Fruit fly (Drosophila melanogaster) whole organism, wandering third instar larva: ENCODE results near the gene IP3K1.

Source experiments
- Abd-B ChIP-seq: fragments of >200 bp; optimal IDR thresholded peaks from 2 replicates; lab custom pipeline; 2017; ENCODE audit warnings: missing biosample characterization, missing genetic modification characterization
- CG32264 ChIP-seq: fragments of 200-800 bp; sonication (Bioruptor generic); optimal IDR thresholded peaks from 2 replicates; lab custom pipeline; 2016; ENCODE audit warnings: missing biosample characterization, missing genetic modification characterization
- CG9705 ChIP-seq: fragments of 200-800 bp; sonication (Bioruptor generic); optimal IDR thresholded peaks from 2 replicates; lab custom pipeline; 2018; ENCODE audit warnings: missing biosample characterization, mild to moderate bottlenecking, missing genetic modification characterization
- Dfd ChIP-seq: fragments of >200 bp; optimal IDR thresholded peaks from 2 replicates; lab custom pipeline; 2017; ENCODE audit warnings: missing biosample characterization, missing genetic modification characterization
- Hnf4 ChIP-seq: fragments of 200-800 bp; sonication (Bioruptor generic); optimal IDR thresholded peaks from 2 replicates; lab custom pipeline; 2016; ENCODE audit warnings: missing biosample characterization, mild to moderate bottlenecking, missing genetic modification characterization
- Hr78 ChIP-seq: fragments of >200 bp; optimal IDR thresholded peaks from 2 replicates; lab custom pipeline; 2017; ENCODE audit warnings: missing biosample characterization, missing genetic modification characterization
- Hr83 ChIP-seq: fragments of 200-300 bp; sonication (Bioruptor generic); optimal IDR thresholded peaks from 2 replicates; lab custom pipeline; 2016; ENCODE audit warnings: missing biosample characterization, mild to moderate bottlenecking, missing genetic modification characterization, moderate library complexity; ENCODE audit not compliant: poor library complexity, severe bottlenecking
- Jra ChIP-seq: sonication (Bioruptor generic); optimal IDR thresholded peaks from 2 replicates; lab custom pipeline; 2016; ENCODE audit warnings: missing biosample characterization, missing genetic modification characterization
- Myc ChIP-seq: fragments of >200 bp; optimal IDR thresholded peaks from 2 replicates; lab custom pipeline; 2017
- OdsH ChIP-seq: fragments of 200-800 bp; sonication (Bioruptor generic); optimal IDR thresholded peaks from 2 replicates; lab custom pipeline; 2016; ENCODE audit warnings: missing biosample characterization, mild to moderate bottlenecking, missing genetic modification characterization
- Rel ChIP-seq, 2 experiments: fragments of 200-800 bp; sonication (Bioruptor generic) in 1 of 2; optimal IDR thresholded peaks; 2 replicates in 1 of 2; 3 replicates in 1 of 2; lab custom pipeline; 2016 to 2019; ENCODE audit warnings: mild to moderate bottlenecking in 2 of 2, missing biosample characterization in 2 of 2, missing genetic modification characterization in 2 of 2, moderate library complexity in 1 of 2
- Sp1 ChIP-seq: fragments of 200-800 bp; sonication (Bioruptor generic); optimal IDR thresholded peaks from 3 replicates; lab custom pipeline; 2019; ENCODE audit warnings: missing biosample characterization, mild to moderate bottlenecking, missing genetic modification characterization, moderate library complexity
- Vsx2 ChIP-seq: fragments of 200-300, 225-300 bp; sonication (Bioruptor generic); optimal IDR thresholded peaks from 2 replicates; lab custom pipeline; 2018; ENCODE audit warnings: missing biosample characterization, missing genetic modification characterization; ENCODE audit not compliant: partially characterized antibody
- br ChIP-seq: fragments of 200-800 bp; sonication (Bioruptor generic); optimal IDR thresholded peaks from 2 replicates; lab custom pipeline; 2016; ENCODE audit warnings: missing biosample characterization, missing genetic modification characterization
- dl ChIP-seq, 2 experiments: fragments of 175-275, 200-275 bp in 1 of 2; fragments of 200-275 bp in 1 of 2; sonication (Bioruptor generic); optimal IDR thresholded peaks; lab custom pipeline; 2018; ENCODE audit warnings: mild to moderate bottlenecking in 2 of 2, missing biosample characterization in 2 of 2, missing genetic modification characterization in 2 of 2, moderate library complexity in 2 of 2; ENCODE audit not compliant: partially characterized antibody in 2 of 2, insufficient read depth in 1 of 2
- dsf ChIP-seq: sonication (Bioruptor generic); optimal IDR thresholded peaks from 2 replicates; lab custom pipeline; 2016; ENCODE audit warnings: missing biosample characterization, missing genetic modification characterization, borderline replicate concordance
- ey ChIP-seq: fragments of 200-800 bp; sonication (Bioruptor generic); optimal IDR thresholded peaks from 2 replicates; lab custom pipeline; 2016; ENCODE audit warnings: missing biosample characterization, missing genetic modification characterization
- foxo ChIP-seq, 2 experiments: fragments of 200-800 bp; sonication (Bioruptor generic); optimal IDR thresholded peaks; 2 replicates in 1 of 2; 3 replicates in 1 of 2; lab custom pipeline; 2016 to 2017; ENCODE audit warnings: missing biosample characterization in 2 of 2, missing genetic modification characterization in 2 of 2
- fru ChIP-seq: fragments of 200-800 bp; sonication (Bioruptor generic); optimal IDR thresholded peaks from 3 replicates; lab custom pipeline; 2016; ENCODE audit warnings: missing biosample characterization, mild to moderate bottlenecking, missing genetic modification characterization
- h ChIP-seq: fragments of 200-800 bp; sonication (Bioruptor generic); optimal IDR thresholded peaks from 3 replicates; lab custom pipeline; 2016; ENCODE audit warnings: missing biosample characterization, mild to moderate bottlenecking, missing genetic modification characterization
- lola ChIP-seq: fragments of >200 bp; optimal IDR thresholded peaks from 2 replicates; lab custom pipeline; 2017; ENCODE audit warnings: missing biosample characterization, missing genetic modification characterization
- pan ChIP-seq: fragments of >200 bp; optimal IDR thresholded peaks from 2 replicates; lab custom pipeline; 2017
- psq ChIP-seq: fragments of 200-800 bp; sonication (Bioruptor generic); optimal IDR thresholded peaks from 3 replicates; lab custom pipeline; 2017; ENCODE audit warnings: missing biosample characterization, mild to moderate bottlenecking, missing genetic modification characterization, moderate library complexity
- rgr ChIP-seq: fragments of 200-800 bp; sonication (Bioruptor generic); optimal IDR thresholded peaks from 3 replicates; lab custom pipeline; 2016; ENCODE audit warnings: missing biosample characterization, mild to moderate bottlenecking, missing genetic modification characterization
- sage ChIP-seq: fragments of 200-800 bp; sonication (Bioruptor generic); optimal IDR thresholded peaks from 2 replicates; lab custom pipeline; 2016; ENCODE audit warnings: missing biosample characterization, mild to moderate bottlenecking, missing genetic modification characterization
- tai ChIP-seq: sonication (Bioruptor generic); optimal IDR thresholded peaks from 2 replicates; lab custom pipeline; 2016; ENCODE audit warnings: missing biosample characterization, missing genetic modification characterization
- usp ChIP-seq: fragments of >200 bp; optimal IDR thresholded peaks from 2 replicates; lab custom pipeline; 2017; ENCODE audit warnings: missing biosample characterization, missing genetic modification characterization
- woc ChIP-seq: sonication (Bioruptor generic); optimal IDR thresholded peaks from 2 replicates; lab custom pipeline; 2016; ENCODE audit warnings: missing biosample characterization, mild to moderate bottlenecking, missing genetic modification characterization

The IP3K1 gene

DNA sequence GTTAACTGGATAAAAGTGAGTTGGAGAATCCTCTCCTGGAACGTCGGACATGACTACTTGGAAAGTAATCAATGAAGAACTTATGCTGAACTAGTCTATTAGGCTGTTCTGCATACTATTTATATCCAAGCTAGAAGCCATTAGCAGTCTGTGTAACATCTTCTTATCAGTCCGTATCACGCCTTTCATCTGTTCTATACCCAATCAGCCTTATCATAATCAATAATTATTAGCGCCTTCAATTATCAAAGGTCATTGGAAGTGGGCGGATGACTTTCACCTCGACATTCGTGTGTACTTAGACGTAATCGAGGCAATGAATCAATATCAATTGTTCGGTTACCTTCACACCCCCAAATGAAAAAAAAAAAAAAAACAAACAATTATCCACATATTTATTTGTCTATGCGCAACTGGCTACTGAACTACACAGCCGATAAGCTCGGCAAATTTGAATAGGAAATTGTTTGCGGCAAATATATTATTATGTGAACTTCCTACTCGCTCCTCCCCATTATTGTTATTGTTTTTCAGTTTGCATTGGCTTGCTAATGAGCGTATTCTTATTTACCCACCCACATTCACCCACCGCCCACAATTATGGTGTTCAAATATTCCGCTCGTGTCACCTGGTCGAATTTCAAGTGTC, 7.1 kb upstream of the IP3K1 start, which contains the start of the genes ppk11 and ppk16:
TSS of gene ppk11 (minus strand) at position 51 of the 649 bp plus-strand sequence.
TSS of gene ppk16 (minus strand) at position 51 of the 649 bp plus-strand sequence.
- no peak for TF ChIP-seq foxo (GFP tag; optimal IDR thresholded peaks at IDR 0.05; lab: Kevin White, UChicago)

DNA sequence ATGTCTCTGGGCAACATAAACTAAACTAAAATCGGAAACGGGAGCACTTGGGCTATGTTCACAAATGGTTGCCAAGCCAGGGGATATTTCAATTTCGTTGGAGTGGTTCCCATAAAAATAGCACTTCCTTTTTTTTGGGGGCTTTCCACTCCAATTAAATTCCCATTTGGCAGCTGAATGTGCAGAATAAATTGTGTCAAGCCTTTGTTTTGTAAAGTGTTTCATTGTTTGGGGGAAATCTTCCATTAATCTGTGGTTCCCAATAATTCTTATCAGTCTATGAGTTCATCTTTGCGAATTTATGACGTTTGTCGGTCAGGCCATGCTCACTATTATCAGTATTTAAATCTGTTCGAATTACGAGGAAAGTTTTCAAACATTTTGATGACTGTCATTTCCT, 4.3 kb upstream of the IP3K1 start:
- TF ChIP-seq Rel (GFP tag; optimal IDR thresholded peaks at IDR 0.05; lab: Kevin White, UChicago), result no peak
- peak; percentile 95 for TF ChIP-seq Rel (tag; optimal IDR thresholded peaks at IDR 0.05; lab: Kevin White, UChicago)
- TF ChIP-seq CG32264, result no peak
- TF ChIP-seq rgr (GFP tag; lab: Kevin White, UChicago), result no peak
- no peak for TF ChIP-seq ey (GFP tag; lab: Kevin White, UChicago)
- TF ChIP-seq, all 38 proteins: peak for 1

DNA sequence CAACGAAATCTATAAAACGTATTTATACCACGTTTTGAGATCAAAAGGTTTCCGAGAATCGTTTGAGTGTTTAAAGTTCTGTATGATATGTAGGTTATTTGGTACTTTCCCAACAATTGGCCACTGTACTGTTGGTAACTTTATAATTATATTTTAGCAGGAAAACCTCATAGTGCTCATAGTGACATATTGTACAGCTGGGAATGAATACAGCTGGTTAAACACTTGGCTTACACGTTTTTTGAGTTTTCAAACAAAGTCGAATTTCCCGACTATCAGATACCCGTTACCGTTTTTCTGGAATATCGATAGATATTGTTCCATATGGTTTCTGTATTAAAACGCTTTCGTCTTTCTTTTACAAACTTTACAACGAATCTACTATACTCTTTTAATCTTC, 3.8 kb upstream of the IP3K1 start:
- TF ChIP-seq CG9705 (GFP tag; lab: Kevin White, UChicago) (no peak), psq (GFP tag; lab: Kevin White, UChicago) (no peak), foxo (GFP tag; optimal IDR thresholded peaks at IDR 0.05; lab: Kevin White, UChicago) (no peak), rgr (GFP tag; lab: Kevin White, UChicago) (no peak), Hnf4 (no peak), h (GFP tag; lab: Kevin White, UChicago) (no peak), tai (no peak), fru (GFP tag; lab: Kevin White, UChicago) (no peak), dsf (no peak), woc (no peak), Hr83 (GFP tag; lab: Kevin White, UChicago) (no peak), pan (lab: Kevin White, UChicago) (no peak), lola (GFP tag; lab: Kevin White, UChicago) (no peak), Sp1 (GFP tag; lab: Kevin White, UChicago) (no peak), sage (no peak), Vsx2 (no peak), Dfd (GFP tag; lab: Kevin White, UChicago) (no peak), Myc (no peak), Abd-B (GFP tag; lab: Kevin White, UChicago) (no peak), br (GFP tag; lab: Kevin White, UChicago) (no peak)
- TF ChIP-seq, all 38 proteins: peak for 0

DNA sequence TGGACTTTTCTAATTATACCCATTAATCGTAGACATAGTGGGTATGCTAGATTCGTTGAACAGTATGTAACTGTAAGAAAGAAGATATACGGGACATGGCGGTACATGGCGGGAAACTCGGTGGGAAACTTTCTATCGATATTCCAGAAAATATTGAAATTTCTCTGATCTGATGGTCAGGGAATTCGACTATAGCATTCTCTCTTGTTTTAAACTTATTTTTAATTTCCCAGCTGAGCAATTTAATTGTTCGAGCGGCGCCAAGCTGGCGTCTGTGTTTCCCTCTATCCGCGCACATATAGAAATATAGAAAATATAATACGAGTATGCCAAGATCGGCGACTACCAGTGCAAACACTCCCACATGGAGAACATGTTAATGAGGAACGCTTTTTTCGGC, 3.0 kb upstream of the IP3K1 start:
- no peak for TF ChIP-seq Hr78 (GFP tag; lab: Kevin White, UChicago)
- no peak for TF ChIP-seq Hr83 (GFP tag; lab: Kevin White, UChicago)
- no peak for TF ChIP-seq dl (GFP tag; optimal IDR thresholded peaks at IDR 0.05; lab: Kevin White, UChicago; ENCODE audit: insufficient read depth in 1 of 2, partially characterized antibody in 2 of 2)
- no peak for TF ChIP-seq br (GFP tag; lab: Kevin White, UChicago)
- TF ChIP-seq OdsH (GFP tag; lab: Kevin White, UChicago), result no peak
- no peak for TF ChIP-seq Abd-B (GFP tag; lab: Kevin White, UChicago)
- no peak for TF ChIP-seq usp (GFP tag; lab: Kevin White, UChicago)
- TF ChIP-seq Jra (GFP tag; lab: Kevin White, UChicago), result no peak

DNA sequence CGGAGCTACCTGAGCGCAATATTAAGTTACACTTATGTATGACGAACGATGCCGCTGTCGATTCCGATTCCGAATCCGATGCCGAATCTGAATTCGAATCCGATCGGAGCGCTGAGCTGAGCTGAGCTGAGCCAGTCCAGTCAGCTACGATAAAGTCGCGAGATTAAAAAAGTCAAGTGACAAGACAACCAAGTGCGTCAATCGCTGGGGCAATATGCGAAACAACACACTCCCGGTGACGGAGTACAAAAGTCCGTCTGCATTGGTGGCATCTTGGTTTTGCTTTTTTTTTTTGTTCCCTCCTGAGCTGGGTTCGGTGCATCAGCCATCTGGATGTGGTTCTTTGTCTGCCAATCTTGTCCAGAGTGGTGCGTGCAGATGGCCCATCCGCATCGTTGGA, 2.4 kb upstream of the IP3K1 start:
- TF ChIP-seq woc (no peak), Rel (GFP tag; optimal IDR thresholded peaks at IDR 0.05; lab: Kevin White, UChicago) (no peak), Rel (tag; optimal IDR thresholded peaks at IDR 0.05; lab: Kevin White, UChicago) (peak; percentile 31)

DNA sequence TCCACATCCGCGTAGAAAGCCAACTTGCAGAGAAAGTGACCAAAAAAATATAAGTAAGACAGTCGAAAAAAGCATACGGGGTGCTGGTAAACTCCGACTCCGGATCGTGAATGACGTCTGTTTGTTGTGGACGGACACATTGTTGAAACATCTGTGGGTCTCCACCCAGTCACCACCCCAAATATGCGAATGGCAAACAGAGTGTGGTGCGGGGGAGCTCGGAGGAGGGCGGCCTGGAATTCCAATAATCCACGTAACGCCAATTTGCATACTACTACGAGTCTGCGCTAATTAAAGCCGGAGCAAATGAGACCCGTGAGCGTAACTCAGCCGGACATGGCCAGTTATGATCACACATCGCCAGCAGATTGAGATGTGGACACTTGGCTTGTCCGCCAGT, 946 bp downstream of the IP3K1 start:
- TF ChIP-seq h (GFP tag; lab: Kevin White, UChicago), result peak; percentile 25
- peak; percentile 67 for TF ChIP-seq Hr83 (GFP tag; lab: Kevin White, UChicago)
- no peak for TF ChIP-seq Vsx2
